Worm (Caenorhabditis elegans): ENCODE data around the gene cnnm-5.
"Not testable (repeated sequence)": the region's sequence is repeated elsewhere in the genome, so short reads cannot be mapped to it uniquely, and the experiment has no call there.

DNA sequence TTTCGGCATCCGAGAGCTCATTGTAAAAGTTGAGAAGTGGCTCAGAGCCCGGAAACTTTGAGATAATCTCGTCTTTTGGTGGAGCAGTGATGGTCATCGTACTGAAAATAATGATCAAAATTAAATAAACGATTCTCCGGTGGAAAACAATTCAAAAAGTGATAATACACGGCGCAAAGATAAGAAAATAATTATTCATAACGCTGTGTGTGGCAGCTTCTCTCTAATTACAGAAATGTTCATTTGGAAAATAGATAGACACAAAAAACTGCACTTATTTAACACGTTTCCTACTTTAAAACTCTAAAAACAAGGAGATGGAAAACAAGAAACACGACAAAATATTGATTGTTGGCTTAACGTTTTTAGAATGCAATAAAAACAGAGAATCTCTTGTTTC lies 14.5 kb upstream of the cnnm-5 start, which contains the start of gene C36A4.4:
- not testable (repeated sequence) for TF ChIP-seq B0310.2 (tag; optimal IDR thresholded peaks at IDR 0.05); ama-1 (optimal IDR thresholded peaks at IDR 0.05); ceh-13 (GFP tag; optimal IDR thresholded peaks at IDR 0.05); F13C5.2 (tag; optimal IDR thresholded peaks at IDR 0.05); tbx-11 (GFP tag; IDR thresholded peaks at IDR 0.05); tbx-37 (GFP tag; conservative IDR thresholded peaks at IDR 0.05); flt-1 (GFP tag; IDR thresholded peaks at IDR 0.05); pes-1 (GFP tag; IDR thresholded peaks at IDR 0.05); ceh-36 (tag; optimal IDR thresholded peaks at IDR 0.05); scrt-1 (GFP tag; IDR thresholded peaks at IDR 0.05); hnd-1 (tag; optimal IDR thresholded peaks at IDR 0.05); aly-1 (tag; optimal IDR thresholded peaks at IDR 0.05); sea-1 (GFP tag; conservative IDR thresholded peaks at IDR 0.05)

All from whole organism, early embryonic.